Worm (Caenorhabditis elegans) whole organism, young adult: ENCODE data around the gene pars-1.
A peak's percentile ranks its signal among the peaks of the same experiment; 100 is the strongest.

Source experiments
- ceh-58 ChIP-seq: fragments of 200-800 bp; sonication (Bioruptor generic); IDR thresholded peaks from 2 replicates; pipeline ENCODE4 v1.3.6; 2022; ENCODE audit warnings: missing genetic modification characterization, missing compliant biosample characterization
- dpl-1 ChIP-seq: fragments of 150-350 bp; optimal IDR thresholded peaks from 2 replicates; lab custom pipeline; 2014; ENCODE audit warnings: missing biosample characterization, missing genetic modification reagents, missing genetic modification characterization
- snpc-4 ChIP-seq, 5 experiments: fragments of 150-350 bp in 1 of 5; sonication (generic microtip) in 4 of 5; optimal IDR thresholded peaks; 2 replicates each; lab custom pipeline; 2014 to 2018; ENCODE audit warnings: missing genetic modification characterization in 5 of 5, missing biosample characterization in 3 of 5, antibody characterized with exemption in 2 of 5, mild to moderate bottlenecking in 2 of 5, missing compliant biosample characterization in 2 of 5, missing genotype in 2 of 5, moderate library complexity in 2 of 5, missing genetic modification reagents in 1 of 5
- tlf-1 ChIP-seq: fragments of 200-800 bp; sonication (Bioruptor generic); optimal IDR thresholded peaks from 2 replicates; lab custom pipeline; 2018; ENCODE audit warnings: mild to moderate bottlenecking, missing genetic modification characterization, missing compliant biosample characterization
- xnd-1 ChIP-seq: sonication (generic microtip); optimal IDR thresholded peaks from 2 replicates; lab custom pipeline; 2016; ENCODE audit warnings: missing genotype, missing genetic modification reagents, missing genetic modification characterization, missing compliant biosample characterization

- TF ChIP-seq tlf-1 (GFP tag; lab: Kevin White, UChicago) (no peak), snpc-4 (GFP tag; optimal IDR thresholded peaks at IDR 0.05; lab: Kevin White, UChicago) (no peak), snpc-4 (tag; optimal IDR thresholded peaks at IDR 0.05; lab: Kevin White, UChicago) (peak in 1 of 4 experiments; percentile 19), dpl-1 (GFP tag; lab: Kevin White, UChicago) (no peak), xnd-1 (tag; lab: Kevin White, UChicago) (no peak), ceh-58 (no peak)
Observed at ce11 chrIII:7197973-7198372, 40.9 kb upstream of the pars-1 start, which contains the start of gene exos-9.
